Worm (Caenorhabditis elegans) whole organism, young adult: ENCODE results near the gene fbxb-5.

ENCODE experiments used
- B0336.3 ChIP-seq: fragments of 200-800 bp; sonication (Bioruptor generic); IDR thresholded peaks from 2 replicates; pipeline ENCODE4 v1.3.6; 2022; ENCODE audit warnings: missing genetic modification characterization, missing compliant biosample characterization
- hsf-1 ChIP-seq: fragments of 200-800 bp; sonication (Bioruptor generic); IDR thresholded peaks from 2 replicates; pipeline ENCODE4 v1.3.6; 2022; ENCODE audit warnings: missing genetic modification reagents, missing genetic modification characterization, missing compliant biosample characterization
- mxl-1 ChIP-seq: sonication (generic microtip); optimal IDR thresholded peaks from 2 replicates; lab custom pipeline; 2016; ENCODE audit warnings: missing genetic modification characterization, missing compliant biosample characterization
- pha-4 ChIP-seq: fragments of 150-350 bp; sonication (generic microtip); optimal IDR thresholded peaks from 2 replicates; lab custom pipeline; 2014; ENCODE audit warnings: missing biosample characterization, missing genetic modification reagents, missing genetic modification characterization
- unc-62 ChIP-seq: fragments of 150-350 bp; optimal IDR thresholded peaks from 2 replicates; lab custom pipeline; 2014; ENCODE audit warnings: missing biosample characterization, missing genetic modification reagents, missing genetic modification characterization

DNA sequence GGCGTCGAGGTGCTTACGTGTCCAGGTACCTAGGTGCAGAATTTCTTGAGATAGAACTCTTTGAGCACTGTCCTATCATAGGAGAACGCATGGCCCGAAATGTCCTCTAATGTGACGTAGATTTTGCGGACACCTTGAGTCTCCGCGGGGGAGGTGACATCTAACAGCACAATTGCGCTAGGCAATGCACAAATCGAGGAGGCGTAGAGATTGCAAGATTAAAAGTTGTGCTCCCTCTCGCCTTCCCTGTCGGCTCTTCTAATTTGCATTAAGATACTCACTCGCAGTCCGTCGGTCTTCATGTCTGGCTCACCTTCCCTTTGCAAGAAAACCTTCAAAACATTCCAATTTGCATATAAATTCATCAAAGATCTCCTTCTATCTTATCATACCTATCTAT, 37.3 kb upstream of the fbxb-5 start, which contains the start of gene F36H5.18:
- no peak for TF ChIP-seq pha-4 (tag; lab: Kevin White, UChicago)
- TF ChIP-seq mxl-1 (tag; lab: Kevin White, UChicago): no peak
- TF ChIP-seq B0336.3: no peak
- no peak for TF ChIP-seq unc-62 (GFP tag; lab: Kevin White, UChicago)
- no peak for TF ChIP-seq hsf-1 (GFP tag; lab: Robert Waterston, UW)
